Worm (Caenorhabditis elegans): Measurements from ENCODE around the gene col-124.

Gene col-124

DNA sequence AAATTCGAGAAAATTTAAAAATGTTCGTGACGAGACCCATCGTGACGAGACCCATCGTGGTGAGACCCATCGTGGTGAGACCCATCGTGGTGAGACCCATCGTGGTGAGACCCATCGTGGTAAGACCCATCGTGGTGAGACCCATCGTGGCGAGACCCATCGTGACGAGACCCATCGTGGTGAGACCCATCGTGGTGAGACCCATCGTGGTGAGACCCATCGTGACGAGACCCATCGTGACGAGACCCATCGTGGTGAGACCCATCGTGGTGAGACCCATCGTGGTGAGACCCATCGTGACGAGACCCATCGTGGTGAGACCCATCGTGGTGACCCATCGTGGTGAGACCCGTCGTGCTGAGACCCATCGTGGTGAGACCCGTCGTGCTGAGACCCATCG lies 46.6 kb downstream of the col-124 start:
- 0 out of 2 replicates have a peak, but pooled peaks have one; percentile 27 for TF ChIP-seq flt-1 (GFP tag; IDR thresholded peaks at IDR 0.05)

Data from whole organism, early embryonic.